Worm (Caenorhabditis elegans) whole organism, L2 larva: Measurements from ENCODE around the gene oxi-1.

Source experiments
- C34F6.9 ChIP-seq: fragments of 150-350 bp; optimal IDR thresholded peaks from 2 replicates; lab custom pipeline; 2014; ENCODE audit warnings: missing biosample characterization, missing genetic modification characterization
- F13H6.1 ChIP-seq: sonication (generic microtip); optimal IDR thresholded peaks from 2 replicates; lab custom pipeline; 2016; ENCODE audit warnings: missing genetic modification characterization, missing compliant biosample characterization
- Y55F3AM.14 ChIP-seq: fragments of 200-800 bp; sonication (Bioruptor generic); optimal IDR thresholded peaks from 2 replicates; lab custom pipeline; 2018; ENCODE audit warnings: mild to moderate bottlenecking, missing genetic modification characterization, missing compliant biosample characterization
- ZK546.5 ChIP-seq: sonication (generic microtip); optimal IDR thresholded peaks from 2 replicates; lab custom pipeline; 2017; ENCODE audit warnings: missing biosample characterization, missing genetic modification characterization
- alr-1 ChIP-seq: fragments of 150-350 bp; optimal IDR thresholded peaks from 2 replicates; lab custom pipeline; 2014; ENCODE audit warnings: missing biosample characterization, missing genetic modification characterization
- ceh-82 ChIP-seq: fragments of 150-350 bp; optimal IDR thresholded peaks from 2 replicates; lab custom pipeline; 2014; ENCODE audit warnings: missing biosample characterization, missing genetic modification characterization
- lin-11 ChIP-seq: fragments of 150-350 bp; sonication (generic microtip); optimal IDR thresholded peaks from 2 replicates; lab custom pipeline; 2014; ENCODE audit warnings: missing biosample characterization, missing genetic modification characterization, inconsistent platforms, mixed read lengths
- mdl-1 ChIP-seq, 2 experiments: fragments of 150-350 bp in 1 of 2; sonication (generic microtip) in 1 of 2; optimal IDR thresholded peaks; 2 replicates each; lab custom pipeline; 2017; ENCODE audit warnings: missing biosample characterization in 2 of 2, missing genetic modification characterization in 2 of 2
- nhr-11 ChIP-seq: fragments of 150-350 bp; optimal IDR thresholded peaks from 2 replicates; lab custom pipeline; 2014; ENCODE audit warnings: missing biosample characterization, missing genetic modification characterization
- nhr-23 ChIP-seq: fragments of 150-350 bp; optimal IDR thresholded peaks from 2 replicates; lab custom pipeline; 2014; ENCODE audit warnings: missing biosample characterization, missing genetic modification reagents, missing genetic modification characterization
- nhr-237 ChIP-seq: fragments of 150-350 bp; optimal IDR thresholded peaks from 2 replicates; lab custom pipeline; 2014; ENCODE audit warnings: missing biosample characterization, missing genetic modification characterization
- nhr-6 ChIP-seq: fragments of 150-350 bp; optimal IDR thresholded peaks from 2 replicates; lab custom pipeline; 2014; ENCODE audit warnings: missing biosample characterization, missing genetic modification characterization
- nhr-77 ChIP-seq: fragments of 150-350 bp; optimal IDR thresholded peaks from 2 replicates; lab custom pipeline; 2014; ENCODE audit warnings: missing biosample characterization, missing genetic modification characterization
- skn-1 ChIP-seq: sonication (generic microtip); optimal IDR thresholded peaks from 2 replicates; lab custom pipeline; 2017; ENCODE audit warnings: missing biosample characterization, missing genetic modification characterization
- sma-3 ChIP-seq: sonication (generic microtip); optimal IDR thresholded peaks from 2 replicates; lab custom pipeline; 2016; ENCODE audit warnings: missing genetic modification reagents, missing genetic modification characterization, missing compliant biosample characterization
- unc-39 ChIP-seq: fragments of 150-350 bp; optimal IDR thresholded peaks from 2 replicates; lab custom pipeline; 2014; ENCODE audit warnings: missing biosample characterization, missing genetic modification characterization
- ztf-1 ChIP-seq: fragments of 200-800 bp; sonication (Bioruptor generic); conservative IDR thresholded peaks from 2 replicates; pipeline ENCODE4 v1.3.6; 2022; ENCODE audit warnings: missing genetic modification characterization, missing compliant biosample characterization
- ztf-11 ChIP-seq: sonication (generic microtip); optimal IDR thresholded peaks from 2 replicates; lab custom pipeline; 2017; ENCODE audit warnings: missing biosample characterization, missing genetic modification characterization
- ztf-4 ChIP-seq: fragments of 150-350 bp; optimal IDR thresholded peaks from 2 replicates; lab custom pipeline; 2014; ENCODE audit warnings: missing biosample characterization, missing genetic modification characterization

Gene oxi-1

DNA sequence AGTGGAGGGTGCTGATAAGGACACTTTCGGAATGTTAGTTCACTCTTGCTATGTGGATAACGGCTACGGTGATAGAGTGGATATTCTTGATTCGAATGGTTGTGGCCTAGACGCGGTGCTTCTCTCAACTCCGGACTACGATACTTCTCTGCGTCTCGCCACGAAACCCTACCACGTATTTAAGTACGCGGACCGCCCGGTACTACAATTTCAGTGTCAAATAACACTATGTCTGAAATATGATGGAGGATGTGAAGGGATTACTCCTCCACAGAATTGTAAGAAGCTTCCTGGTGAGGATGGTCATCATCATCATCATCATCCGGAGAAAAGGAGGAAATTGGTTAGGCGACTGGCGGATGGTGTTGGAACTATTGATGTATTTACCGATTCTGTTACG is 56.9 kb downstream of the oxi-1 start:
- TF ChIP-seq skn-1 (tag; lab: Kevin White, UChicago) = no peak
- TF ChIP-seq ZK546.5 (tag; lab: Kevin White, UChicago) = no peak
- no peak for TF ChIP-seq nhr-23
- no peak for TF ChIP-seq C34F6.9
- no peak for TF ChIP-seq ceh-82 (tag; lab: Kevin White, UChicago)
- no peak for TF ChIP-seq F13H6.1
- no peak for TF ChIP-seq nhr-6 (tag; lab: Kevin White, UChicago)
- no peak for TF ChIP-seq nhr-237 (tag; lab: Kevin White, UChicago)
- TF ChIP-seq mdl-1 (tag; optimal IDR thresholded peaks at IDR 0.05; lab: Kevin White, UChicago) = no peak
- TF ChIP-seq alr-1 (tag; lab: Kevin White, UChicago) = no peak
- TF ChIP-seq ztf-4 (tag; lab: Kevin White, UChicago) = no peak
- no peak for TF ChIP-seq nhr-11 (tag; lab: Kevin White, UChicago)
- no peak for TF ChIP-seq unc-39 (tag; lab: Kevin White, UChicago)
- no peak for TF ChIP-seq nhr-77
- TF ChIP-seq lin-11 (tag; lab: Kevin White, UChicago) = no peak
- TF ChIP-seq ztf-1 (GFP tag; lab: Robert Waterston, UW) = no peak
- TF ChIP-seq Y55F3AM.14 (GFP tag; lab: Kevin White, UChicago) = no peak
- no peak for TF ChIP-seq ztf-11 (tag; lab: Kevin White, UChicago)
- no peak for TF ChIP-seq sma-3 (GFP tag; lab: Kevin White, UChicago)
